Worm (Caenorhabditis elegans) whole organism, early embryonic: ENCODE data around the gene sro-1.
"Not testable (repeated sequence)": the region's sequence is repeated elsewhere in the genome, so short reads cannot be mapped to it uniquely, and the experiment has no call there.

Experiments
- B0310.2 ChIP-seq: sonication (generic microtip); optimal IDR thresholded peaks from 2 replicates; lab custom pipeline; 2016; ENCODE audit warnings: mild to moderate bottlenecking, missing genetic modification characterization, missing compliant biosample characterization
- F13C5.2 ChIP-seq: sonication (generic microtip); optimal IDR thresholded peaks from 2 replicates; lab custom pipeline; 2017; ENCODE audit warnings: mild to moderate bottlenecking, missing genetic modification characterization, inconsistent platforms, missing compliant biosample characterization
- aly-1 ChIP-seq: sonication (generic microtip); optimal IDR thresholded peaks from 2 replicates; lab custom pipeline; 2016; ENCODE audit warnings: missing genetic modification characterization, missing compliant biosample characterization
- ama-1 ChIP-seq: fragments of 150-350 bp; optimal IDR thresholded peaks from 2 replicates; lab custom pipeline; 2014
- ceh-13 ChIP-seq: fragments of 200-800 bp; sonication (Bioruptor generic); optimal IDR thresholded peaks from 2 replicates; lab custom pipeline; 2018; ENCODE audit warnings: mild to moderate bottlenecking, missing genetic modification characterization, missing compliant biosample characterization
- ceh-36 ChIP-seq: sonication (generic microtip); optimal IDR thresholded peaks from 2 replicates; lab custom pipeline; 2016; ENCODE audit warnings: missing genetic modification characterization, inconsistent platforms, missing compliant biosample characterization
- ets-7 ChIP-seq: sonication (generic microtip); optimal IDR thresholded peaks from 2 replicates; lab custom pipeline; 2016; ENCODE audit warnings: missing genotype, missing genetic modification characterization, missing compliant biosample characterization
- flt-1 ChIP-seq: fragments of 200-800 bp; sonication (Bioruptor generic); IDR thresholded peaks from 2 replicates; pipeline ENCODE4 v1.3.6; 2022; ENCODE audit warnings: missing genetic modification characterization, missing compliant biosample characterization
- hmbx-1 ChIP-seq: sonication (generic microtip); optimal IDR thresholded peaks from 2 replicates; lab custom pipeline; 2016; ENCODE audit warnings: mild to moderate bottlenecking, missing genetic modification characterization, missing compliant biosample characterization
- hmg-4 ChIP-seq: fragments of 200-800 bp; sonication (Bioruptor generic); optimal IDR thresholded peaks from 2 replicates; lab custom pipeline; 2018; ENCODE audit warnings: mild to moderate bottlenecking, missing genetic modification characterization, missing compliant biosample characterization
- hnd-1 ChIP-seq: sonication (generic microtip); optimal IDR thresholded peaks from 2 replicates; lab custom pipeline; 2016; ENCODE audit warnings: missing genetic modification characterization, missing compliant biosample characterization
- pes-1 ChIP-seq: fragments of 200-800 bp; sonication (Bioruptor generic); IDR thresholded peaks from 2 replicates; pipeline ENCODE4 v1.3.6; 2022; ENCODE audit warnings: missing genetic modification reagents, missing genetic modification characterization, missing compliant biosample characterization
- scrt-1 ChIP-seq: fragments of 200-800 bp; sonication (Bioruptor generic); IDR thresholded peaks from 2 replicates; pipeline ENCODE4 v1.3.6; 2022; ENCODE audit warnings: missing genetic modification characterization, missing compliant biosample characterization
- sea-1 ChIP-seq: fragments of 200-800 bp; sonication (Bioruptor generic); conservative IDR thresholded peaks from 2 replicates; pipeline ENCODE4 v1.3.6; 2022; ENCODE audit warnings: missing genetic modification characterization, missing compliant biosample characterization
- tbx-11 ChIP-seq: fragments of 200-800 bp; sonication (Bioruptor generic); IDR thresholded peaks from 2 replicates; pipeline ENCODE4 v1.3.6; 2022; ENCODE audit warnings: missing genetic modification characterization, missing compliant biosample characterization
- tbx-37 ChIP-seq: fragments of 200-800 bp; sonication (Bioruptor generic); conservative IDR thresholded peaks from 2 replicates; pipeline ENCODE4 v1.3.6; 2022; ENCODE audit warnings: missing genetic modification reagents, missing genetic modification characterization, missing compliant biosample characterization
- tra-4 ChIP-seq: sonication (generic microtip); optimal IDR thresholded peaks from 2 replicates; lab custom pipeline; 2017; ENCODE audit warnings: missing genetic modification characterization, missing compliant biosample characterization

Gene sro-1

ce11 chrII:7434958-7435357, 30.5 kb downstream of the sro-1 start, which contains the start of gene K02A2.1:
Gene K02A2.1 (plus strand): TSS chrII:7435258.
- not testable (repeated sequence) for TF ChIP-seq B0310.2; ama-1 (lab: Kevin White, UChicago); flt-1

ce11 chrII:7434182-7434581, 31.2 kb downstream of the sro-1 start, which contains the start of gene kcc-3:
Gene kcc-3 (minus strand): TSS chrII:7434282.
- no peak for TF ChIP-seq hnd-1

- no peak for TF ChIP-seq ets-7
- no peak for TF ChIP-seq pes-1 (GFP tag; lab: Robert Waterston, UW)
- TF ChIP-seq hmg-4 (GFP tag; lab: Kevin White, UChicago) = no peak
- TF ChIP-seq B0310.2 = no peak
- TF ChIP-seq sea-1 (GFP tag; lab: Robert Waterston, UW) = no peak
- TF ChIP-seq scrt-1 (GFP tag; lab: Robert Waterston, UW) = no peak
- TF ChIP-seq tbx-11 (GFP tag; lab: Robert Waterston, UW) = no peak
These were observed 33.1 kb downstream of the sro-1 start, which contains the start of gene srd-54 for ce11 chrII:7432327-7432726. Gene srd-54 (plus strand): TSS chrII:7432627.

- TF ChIP-seq hmg-4 (GFP tag; lab: Kevin White, UChicago) (no peak), ceh-36 (tag; lab: Kevin White, UChicago) (no peak), hnd-1 (no peak), tbx-11 (GFP tag; lab: Robert Waterston, UW) (no peak)
These were observed 44.5 kb downstream of the sro-1 start for ce11 chrII:7420796-7421386.

ce11 chrII:7420157-7420556, 45.3 kb downstream of the sro-1 start:
- TF ChIP-seq F13C5.2 (tag; lab: Kevin White, UChicago) (no peak), hmbx-1 (tag; lab: Kevin White, UChicago) (no peak), hmg-4 (GFP tag; lab: Kevin White, UChicago) (no peak), tra-4 (no peak), ceh-36 (tag; lab: Kevin White, UChicago) (no peak), pes-1 (GFP tag; lab: Robert Waterston, UW) (no peak), sea-1 (GFP tag; lab: Robert Waterston, UW) (no peak), ama-1 (lab: Kevin White, UChicago) (no peak), tbx-11 (GFP tag; lab: Robert Waterston, UW) (no peak), B0310.2 (no peak), aly-1 (tag; lab: Kevin White, UChicago) (no peak), ets-7 (no peak)

DNA sequence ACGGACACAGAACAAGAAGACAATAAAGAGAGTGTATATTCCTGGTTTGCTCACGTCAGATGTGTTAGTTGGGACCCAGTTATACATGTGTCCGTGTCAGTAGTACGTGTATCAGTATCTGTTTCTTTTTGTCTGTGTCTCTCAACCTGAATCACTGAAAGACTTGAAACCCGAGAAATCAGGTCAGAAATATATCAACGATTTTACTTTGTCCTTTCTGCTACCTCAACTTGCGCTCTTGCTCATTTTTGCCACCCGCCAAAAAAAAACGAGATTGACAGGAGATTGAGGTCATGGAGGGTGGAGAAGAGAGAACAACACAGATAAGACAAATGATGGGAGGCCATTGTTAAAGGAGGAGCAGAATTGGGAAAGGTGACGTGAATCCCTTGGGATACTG, 45.9 kb downstream of the sro-1 start:
- TF ChIP-seq hnd-1 = no peak
- no peak for TF ChIP-seq pes-1 (GFP tag; lab: Robert Waterston, UW)
- TF ChIP-seq hmbx-1 (tag; lab: Kevin White, UChicago) = no peak
- no peak for TF ChIP-seq flt-1
- TF ChIP-seq sea-1 (GFP tag; lab: Robert Waterston, UW) = no peak
- TF ChIP-seq F13C5.2 (tag; lab: Kevin White, UChicago) = no peak
- TF ChIP-seq ceh-13 (GFP tag; lab: Kevin White, UChicago) = no peak
- TF ChIP-seq tbx-11 (GFP tag; lab: Robert Waterston, UW) = no peak
- no peak for TF ChIP-seq ama-1 (lab: Kevin White, UChicago)
- no peak for TF ChIP-seq aly-1 (tag; lab: Kevin White, UChicago)
- no peak for TF ChIP-seq scrt-1 (GFP tag; lab: Robert Waterston, UW)
- TF ChIP-seq ceh-36 (tag; lab: Kevin White, UChicago) = no peak
- no peak for TF ChIP-seq tra-4
- TF ChIP-seq ets-7 = no peak
- no peak for TF ChIP-seq hmg-4 (GFP tag; lab: Kevin White, UChicago)

ce11 chrII:7413764-7414163, 51.7 kb downstream of the sro-1 start:
- TF ChIP-seq hnd-1 (no peak), pes-1 (GFP tag; lab: Robert Waterston, UW) (no peak), ceh-36 (tag; lab: Kevin White, UChicago) (no peak), tra-4 (no peak), ama-1 (lab: Kevin White, UChicago) (no peak), scrt-1 (GFP tag; lab: Robert Waterston, UW) (no peak), tbx-37 (GFP tag; lab: Robert Waterston, UW) (no peak), B0310.2 (no peak), tbx-11 (GFP tag; lab: Robert Waterston, UW) (no peak), aly-1 (tag; lab: Kevin White, UChicago) (no peak), hmg-4 (GFP tag; lab: Kevin White, UChicago) (no peak), ceh-13 (GFP tag; lab: Kevin White, UChicago) (no peak), flt-1 (no peak), F13C5.2 (tag; lab: Kevin White, UChicago) (no peak), hmbx-1 (tag; lab: Kevin White, UChicago) (no peak), ets-7 (no peak), sea-1 (GFP tag; lab: Robert Waterston, UW) (no peak)

ce11 chrII:7413275-7413674, 52.1 kb downstream of the sro-1 start:
- no peak for TF ChIP-seq F13C5.2 (tag; lab: Kevin White, UChicago)
- TF ChIP-seq tra-4 = no peak
- no peak for TF ChIP-seq hmg-4 (GFP tag; lab: Kevin White, UChicago)
- no peak for TF ChIP-seq B0310.2
- TF ChIP-seq hmbx-1 (tag; lab: Kevin White, UChicago) = no peak
- TF ChIP-seq tbx-37 (GFP tag; lab: Robert Waterston, UW) = no peak
- no peak for TF ChIP-seq ama-1 (lab: Kevin White, UChicago)
- no peak for TF ChIP-seq ceh-36 (tag; lab: Kevin White, UChicago)
- TF ChIP-seq scrt-1 (GFP tag; lab: Robert Waterston, UW) = no peak
